Fruit fly (Drosophila melanogaster) whole organism, wandering third instar larva: Measurements from ENCODE around the gene CG9135.

Source experiments
- Abd-B ChIP-seq: fragments of >200 bp; optimal IDR thresholded peaks from 2 replicates; lab custom pipeline; 2017; ENCODE audit warnings: missing biosample characterization, missing genetic modification characterization
- CG32264 ChIP-seq: fragments of 200-800 bp; sonication (Bioruptor generic); optimal IDR thresholded peaks from 2 replicates; lab custom pipeline; 2016; ENCODE audit warnings: missing biosample characterization, missing genetic modification characterization
- CG9705 ChIP-seq: fragments of 200-800 bp; sonication (Bioruptor generic); optimal IDR thresholded peaks from 2 replicates; lab custom pipeline; 2018; ENCODE audit warnings: missing biosample characterization, mild to moderate bottlenecking, missing genetic modification characterization
- CrebA ChIP-seq: fragments of 200-800 bp; sonication (Bioruptor generic); optimal IDR thresholded peaks from 2 replicates; lab custom pipeline; 2016; ENCODE audit warnings: missing biosample characterization, mild to moderate bottlenecking, missing genetic modification characterization, borderline replicate concordance
- Dfd ChIP-seq: fragments of >200 bp; optimal IDR thresholded peaks from 2 replicates; lab custom pipeline; 2017; ENCODE audit warnings: missing biosample characterization, missing genetic modification characterization
- Dif ChIP-seq: fragments of 200-275, 200-300 bp; sonication (Bioruptor generic); optimal IDR thresholded peaks from 2 replicates; lab custom pipeline; 2018; ENCODE audit warnings: missing biosample characterization, missing genetic modification characterization; ENCODE audit not compliant: partially characterized antibody
- GATAd ChIP-seq: sonication (Bioruptor generic); optimal IDR thresholded peaks from 2 replicates; lab custom pipeline; 2016; ENCODE audit warnings: missing biosample characterization, missing genetic modification characterization
- HLH106 ChIP-seq: fragments of 200-800 bp; optimal IDR thresholded peaks from 3 replicates; lab custom pipeline; 2019; ENCODE audit warnings: missing biosample characterization, mild to moderate bottlenecking, missing genetic modification characterization, moderate library complexity
- Hnf4 ChIP-seq: fragments of 200-800 bp; sonication (Bioruptor generic); optimal IDR thresholded peaks from 2 replicates; lab custom pipeline; 2016; ENCODE audit warnings: missing biosample characterization, mild to moderate bottlenecking, missing genetic modification characterization
- Hr78 ChIP-seq: fragments of >200 bp; optimal IDR thresholded peaks from 2 replicates; lab custom pipeline; 2017; ENCODE audit warnings: missing biosample characterization, missing genetic modification characterization
- Hr83 ChIP-seq: fragments of 200-300 bp; sonication (Bioruptor generic); optimal IDR thresholded peaks from 2 replicates; lab custom pipeline; 2016; ENCODE audit warnings: missing biosample characterization, mild to moderate bottlenecking, missing genetic modification characterization, moderate library complexity; ENCODE audit not compliant: poor library complexity, severe bottlenecking
- Jra ChIP-seq: sonication (Bioruptor generic); optimal IDR thresholded peaks from 2 replicates; lab custom pipeline; 2016; ENCODE audit warnings: missing biosample characterization, missing genetic modification characterization
- Mio ChIP-seq: sonication (Bioruptor generic); optimal IDR thresholded peaks from 2 replicates; lab custom pipeline; 2016; ENCODE audit warnings: missing biosample characterization, missing genetic modification characterization
- Myc ChIP-seq: fragments of >200 bp; optimal IDR thresholded peaks from 2 replicates; lab custom pipeline; 2017
- N ChIP-seq: fragments of >200 bp; optimal IDR thresholded peaks from 2 replicates; lab custom pipeline; 2018; ENCODE audit warnings: missing biosample characterization, missing external identifiers, missing genetic modification characterization
- OdsH ChIP-seq: fragments of 200-800 bp; sonication (Bioruptor generic); optimal IDR thresholded peaks from 2 replicates; lab custom pipeline; 2016; ENCODE audit warnings: missing biosample characterization, mild to moderate bottlenecking, missing genetic modification characterization
- Rel ChIP-seq, 2 experiments: fragments of 200-800 bp; sonication (Bioruptor generic) in 1 of 2; optimal IDR thresholded peaks; 2 replicates in 1 of 2; 3 replicates in 1 of 2; lab custom pipeline; 2016 to 2019; ENCODE audit warnings: mild to moderate bottlenecking in 2 of 2, missing biosample characterization in 2 of 2, missing genetic modification characterization in 2 of 2, moderate library complexity in 1 of 2
- Sp1 ChIP-seq: fragments of 200-800 bp; sonication (Bioruptor generic); optimal IDR thresholded peaks from 3 replicates; lab custom pipeline; 2019; ENCODE audit warnings: missing biosample characterization, mild to moderate bottlenecking, missing genetic modification characterization, moderate library complexity
- Vsx2 ChIP-seq: fragments of 200-300, 225-300 bp; sonication (Bioruptor generic); optimal IDR thresholded peaks from 2 replicates; lab custom pipeline; 2018; ENCODE audit warnings: missing biosample characterization, missing genetic modification characterization; ENCODE audit not compliant: partially characterized antibody
- br ChIP-seq: fragments of 200-800 bp; sonication (Bioruptor generic); optimal IDR thresholded peaks from 2 replicates; lab custom pipeline; 2016; ENCODE audit warnings: missing biosample characterization, missing genetic modification characterization
- brk ChIP-seq: fragments of 200-800 bp; sonication (Bioruptor generic); optimal IDR thresholded peaks from 2 replicates; lab custom pipeline; 2016; ENCODE audit warnings: missing biosample characterization, mild to moderate bottlenecking, missing genetic modification characterization
- dl ChIP-seq, 2 experiments: fragments of 175-275, 200-275 bp in 1 of 2; fragments of 200-275 bp in 1 of 2; sonication (Bioruptor generic); optimal IDR thresholded peaks; lab custom pipeline; 2018; ENCODE audit warnings: mild to moderate bottlenecking in 2 of 2, missing biosample characterization in 2 of 2, missing genetic modification characterization in 2 of 2, moderate library complexity in 2 of 2; ENCODE audit not compliant: partially characterized antibody in 2 of 2, insufficient read depth in 1 of 2
- dmrt93B ChIP-seq: fragments of 200-800 bp; sonication (Bioruptor generic); optimal IDR thresholded peaks from 2 replicates; lab custom pipeline; 2018; ENCODE audit warnings: missing biosample characterization, mild to moderate bottlenecking, missing genetic modification characterization
- dsf ChIP-seq: sonication (Bioruptor generic); optimal IDR thresholded peaks from 2 replicates; lab custom pipeline; 2016; ENCODE audit warnings: missing biosample characterization, missing genetic modification characterization, borderline replicate concordance
- ey ChIP-seq: fragments of 200-800 bp; sonication (Bioruptor generic); optimal IDR thresholded peaks from 2 replicates; lab custom pipeline; 2016; ENCODE audit warnings: missing biosample characterization, missing genetic modification characterization
- foxo ChIP-seq, 2 experiments: fragments of 200-800 bp; sonication (Bioruptor generic); optimal IDR thresholded peaks; 2 replicates in 1 of 2; 3 replicates in 1 of 2; lab custom pipeline; 2016 to 2017; ENCODE audit warnings: missing biosample characterization in 2 of 2, missing genetic modification characterization in 2 of 2
- fru ChIP-seq: fragments of 200-800 bp; sonication (Bioruptor generic); optimal IDR thresholded peaks from 3 replicates; lab custom pipeline; 2016; ENCODE audit warnings: missing biosample characterization, mild to moderate bottlenecking, missing genetic modification characterization
- h ChIP-seq: fragments of 200-800 bp; sonication (Bioruptor generic); optimal IDR thresholded peaks from 3 replicates; lab custom pipeline; 2016; ENCODE audit warnings: missing biosample characterization, mild to moderate bottlenecking, missing genetic modification characterization
- jim ChIP-seq: fragments of 175-275, 200-325 bp; sonication (Bioruptor generic); optimal IDR thresholded peaks from 2 replicates; lab custom pipeline; 2016; ENCODE audit warnings: missing biosample characterization, mild to moderate bottlenecking, missing genetic modification characterization
- lola ChIP-seq: fragments of >200 bp; optimal IDR thresholded peaks from 2 replicates; lab custom pipeline; 2017; ENCODE audit warnings: missing biosample characterization, missing genetic modification characterization
- pan ChIP-seq: fragments of >200 bp; optimal IDR thresholded peaks from 2 replicates; lab custom pipeline; 2017
- psq ChIP-seq: fragments of 200-800 bp; sonication (Bioruptor generic); optimal IDR thresholded peaks from 3 replicates; lab custom pipeline; 2017; ENCODE audit warnings: missing biosample characterization, mild to moderate bottlenecking, missing genetic modification characterization, moderate library complexity
- rgr ChIP-seq: fragments of 200-800 bp; sonication (Bioruptor generic); optimal IDR thresholded peaks from 3 replicates; lab custom pipeline; 2016; ENCODE audit warnings: missing biosample characterization, mild to moderate bottlenecking, missing genetic modification characterization
- sage ChIP-seq: fragments of 200-800 bp; sonication (Bioruptor generic); optimal IDR thresholded peaks from 2 replicates; lab custom pipeline; 2016; ENCODE audit warnings: missing biosample characterization, mild to moderate bottlenecking, missing genetic modification characterization
- sv ChIP-seq: fragments of 200-800 bp; sonication (Bioruptor generic); optimal IDR thresholded peaks from 3 replicates; lab custom pipeline; 2016; ENCODE audit warnings: missing biosample characterization, missing genetic modification characterization
- tai ChIP-seq: sonication (Bioruptor generic); optimal IDR thresholded peaks from 2 replicates; lab custom pipeline; 2016; ENCODE audit warnings: missing biosample characterization, missing genetic modification characterization
- usp ChIP-seq: fragments of >200 bp; optimal IDR thresholded peaks from 2 replicates; lab custom pipeline; 2017; ENCODE audit warnings: missing biosample characterization, missing genetic modification characterization
- woc ChIP-seq: sonication (Bioruptor generic); optimal IDR thresholded peaks from 2 replicates; lab custom pipeline; 2016; ENCODE audit warnings: missing biosample characterization, mild to moderate bottlenecking, missing genetic modification characterization

Gene CG9135

dm6 chr2L:6062382-6063082 lies 11.9 kb downstream of the CG9135 start, which contains the start of the genes ND-51 and CG13994:
ND-51 (minus strand) TSS chr2L:6062757.
CG13994 (plus strand) TSS chr2L:6062989.
- TF ChIP-seq Sp1 (GFP tag; lab: Kevin White, UChicago), result peak; percentile 66
- TF ChIP-seq woc (GFP tag; lab: Kevin White, UChicago), result peak; percentile 83
- peak; percentile 64 for TF ChIP-seq ey (GFP tag; lab: Kevin White, UChicago)
- peak; percentile 51 for TF ChIP-seq psq (GFP tag; lab: Kevin White, UChicago)
- peak; percentile 63 for TF ChIP-seq dmrt93B (GFP tag; lab: Kevin White, UChicago)
- TF ChIP-seq foxo (GFP tag; optimal IDR thresholded peaks at IDR 0.05; lab: Kevin White, UChicago), result peak in 1 of 2 experiments; percentile 87
- TF ChIP-seq HLH106 (tag; lab: Kevin White, UChicago), result peak; percentile 82
- peak; percentile 58 for TF ChIP-seq Hr83
- TF ChIP-seq h, result peak; percentile 84
- no peak for TF ChIP-seq Rel (GFP tag; optimal IDR thresholded peaks at IDR 0.05; lab: Kevin White, UChicago)
- peak; percentile 66 for TF ChIP-seq Rel (tag; optimal IDR thresholded peaks at IDR 0.05; lab: Kevin White, UChicago)
- TF ChIP-seq sv, result peak; percentile 50
- TF ChIP-seq pan (lab: Kevin White, UChicago), result no peak
- peak; percentile 53 for TF ChIP-seq CG32264 (GFP tag; lab: Kevin White, UChicago)
- peak; percentile 81 for TF ChIP-seq rgr (GFP tag; lab: Kevin White, UChicago)
- no peak for TF ChIP-seq Jra
- no peak for TF ChIP-seq Dfd (GFP tag; lab: Kevin White, UChicago)
- peak; percentile 71 for TF ChIP-seq CG9705 (GFP tag; lab: Kevin White, UChicago)
- peak; percentile 81 for TF ChIP-seq fru (GFP tag; lab: Kevin White, UChicago)
- TF ChIP-seq N (GFP tag; lab: Kevin White, UChicago), result peak; percentile 63
- TF ChIP-seq Vsx2, result no peak
- TF ChIP-seq Hr78 (GFP tag; lab: Kevin White, UChicago), result peak; percentile 3
- no peak for TF ChIP-seq dl (GFP tag; optimal IDR thresholded peaks at IDR 0.05; lab: Kevin White, UChicago; ENCODE audit: insufficient read depth in 1 of 2, partially characterized antibody in 2 of 2)
- TF ChIP-seq OdsH (GFP tag; lab: Kevin White, UChicago), result peak; percentile 3

- TF ChIP-seq N (GFP tag; lab: Kevin White, UChicago) (no peak), woc (GFP tag; lab: Kevin White, UChicago) (peak; percentile 100), Vsx2 (no peak), rgr (GFP tag; lab: Kevin White, UChicago) (peak; percentile 100), Dif (GFP tag; lab: Kevin White, UChicago) (no peak), Rel (GFP tag; optimal IDR thresholded peaks at IDR 0.05; lab: Kevin White, UChicago) (peak; percentile 99), Rel (tag; optimal IDR thresholded peaks at IDR 0.05; lab: Kevin White, UChicago) (peak; percentile 94), GATAd (peak; percentile 96), Abd-B (GFP tag; lab: Kevin White, UChicago) (no peak), h (peak; percentile 100), Dfd (GFP tag; lab: Kevin White, UChicago) (no peak), sv (peak; percentile 100), ey (GFP tag; lab: Kevin White, UChicago) (peak; percentile 100), Myc (lab: Kevin White, UChicago) (no peak), OdsH (GFP tag; lab: Kevin White, UChicago) (peak; percentile 100), Hr78 (GFP tag; lab: Kevin White, UChicago) (no peak), brk (GFP tag; lab: Kevin White, UChicago) (no peak), foxo (GFP tag; optimal IDR thresholded peaks at IDR 0.05; lab: Kevin White, UChicago) (peak; percentile 99 to 100), Hr83 (peak; percentile 98), usp (GFP tag; lab: Kevin White, UChicago) (no peak), CG9705 (GFP tag; lab: Kevin White, UChicago) (peak; percentile 96), psq (GFP tag; lab: Kevin White, UChicago) (peak; percentile 99), pan (lab: Kevin White, UChicago) (no peak), Mio (GFP tag; lab: Kevin White, UChicago) (peak; percentile 95), fru (GFP tag; lab: Kevin White, UChicago) (peak; percentile 99), HLH106 (tag; lab: Kevin White, UChicago) (peak; percentile 100), br (GFP tag; lab: Kevin White, UChicago) (peak; percentile 100), Jra (peak; percentile 98), Hnf4 (GFP tag; lab: Kevin White, UChicago) (peak; percentile 100), lola (no peak), Sp1 (GFP tag; lab: Kevin White, UChicago) (peak; percentile 100), dmrt93B (GFP tag; lab: Kevin White, UChicago) (peak; percentile 99), dl (GFP tag; optimal IDR thresholded peaks at IDR 0.05; lab: Kevin White, UChicago; ENCODE audit: insufficient read depth in 1 of 2, partially characterized antibody in 2 of 2) (no peak), sage (GFP tag; lab: Kevin White, UChicago) (peak; percentile 99), CrebA (GFP tag; lab: Kevin White, UChicago) (no peak), tai (GFP tag; lab: Kevin White, UChicago) (no peak), CG32264 (GFP tag; lab: Kevin White, UChicago) (peak; percentile 100), jim (GFP tag; lab: Kevin White, UChicago) (peak; percentile 74), dsf (GFP tag; lab: Kevin White, UChicago) (peak; percentile 97)
Observed at dm6 chr2L:6065823-6066222, 15.2 kb downstream of the CG9135 start, which contains the start of the genes Fbw5 and CG9147. Fbw5 (minus strand) TSS chr2L:6065953. CG9147 (plus strand) TSS chr2L:6065997.
